Worm (Caenorhabditis elegans): ENCODE measurements around the gene C31E10.11.

- TF ChIP-seq hmbx-1 (tag; optimal IDR thresholded peaks at IDR 0.05) = no peak
- no peak for TF ChIP-seq ceh-13 (GFP tag; optimal IDR thresholded peaks at IDR 0.05)
- TF ChIP-seq ama-1 (optimal IDR thresholded peaks at IDR 0.05) = no peak
- no peak for TF ChIP-seq F13C5.2 (tag; optimal IDR thresholded peaks at IDR 0.05)
- no peak for TF ChIP-seq flt-1 (GFP tag; IDR thresholded peaks at IDR 0.05)
- TF ChIP-seq scrt-1 (GFP tag; IDR thresholded peaks at IDR 0.05) = no peak
- no peak for TF ChIP-seq pes-1 (GFP tag; IDR thresholded peaks at IDR 0.05)
- no peak for TF ChIP-seq tbx-37 (GFP tag; conservative IDR thresholded peaks at IDR 0.05)
- TF ChIP-seq tra-4 (tag; optimal IDR thresholded peaks at IDR 0.05) = no peak
Measured at ce11 chrX:13948810-13949209, 41.8 kb downstream of the C31E10.11 start, which contains the start of gene alg-1.

Data from whole organism, early embryonic.